Worm (Caenorhabditis elegans) whole organism, mixed stage, embryonic: ENCODE measurements around the gene hum-5.

ENCODE experiments used
- bed-3 ChIP-seq: fragments of 200-800 bp; sonication (Bioruptor generic); optimal IDR thresholded peaks from 3 replicates; lab custom pipeline; 2018; ENCODE audit warnings: mild to moderate bottlenecking, missing genetic modification characterization, moderate library complexity, missing compliant biosample characterization
- blmp-1 ChIP-seq: fragments of 150-350 bp; optimal IDR thresholded peaks from 2 replicates; lab custom pipeline; 2014; ENCODE audit warnings: missing biosample characterization, missing genetic modification characterization
- ceh-39 ChIP-seq: fragments of 150-350 bp; optimal IDR thresholded peaks from 2 replicates; lab custom pipeline; 2014; ENCODE audit warnings: missing biosample characterization, missing genetic modification characterization
- ceh-43 ChIP-seq: fragments of 200-800 bp; sonication (Bioruptor generic); optimal IDR thresholded peaks from 2 replicates; lab custom pipeline; 2018; ENCODE audit warnings: mild to moderate bottlenecking, missing genetic modification characterization, moderate library complexity, missing compliant biosample characterization
- ces-1 ChIP-seq: fragments of 150-350 bp; optimal IDR thresholded peaks from 2 replicates; lab custom pipeline; 2014; ENCODE audit warnings: missing biosample characterization, missing genetic modification reagents, missing genetic modification characterization
- cnd-1 ChIP-seq: fragments of 200-800 bp; sonication (Bioruptor generic); optimal IDR thresholded peaks from 2 replicates; lab custom pipeline; 2018; ENCODE audit warnings: mild to moderate bottlenecking, missing genetic modification characterization, missing compliant biosample characterization
- elt-1 ChIP-seq: sonication (generic microtip); optimal IDR thresholded peaks from 2 replicates; lab custom pipeline; 2017; ENCODE audit warnings: missing genetic modification characterization, mild to moderate bottlenecking, missing compliant biosample characterization, antibody characterized with exemption, moderate library complexity, borderline replicate concordance; ENCODE audit not compliant: insufficient read depth
- flh-1 ChIP-seq: fragments of 200-800 bp; sonication (Bioruptor generic); optimal IDR thresholded peaks from 2 replicates; lab custom pipeline; 2018; ENCODE audit warnings: mild to moderate bottlenecking, missing genetic modification characterization, moderate library complexity, missing compliant biosample characterization
- ham-2 ChIP-seq: fragments of 200-800 bp; sonication (Bioruptor generic); optimal IDR thresholded peaks from 2 replicates; lab custom pipeline; 2018; ENCODE audit warnings: mild to moderate bottlenecking, missing genetic modification characterization, missing compliant biosample characterization
- hlh-1 ChIP-seq: fragments of 150-350 bp; optimal IDR thresholded peaks from 2 replicates; lab custom pipeline; 2014; ENCODE audit warnings: missing biosample characterization, missing genetic modification reagents, missing genetic modification characterization
- lin-13 ChIP-seq: fragments of 150-350 bp; optimal IDR thresholded peaks from 2 replicates; lab custom pipeline; 2014; ENCODE audit warnings: missing biosample characterization, missing genetic modification characterization
- lin-32 ChIP-seq: fragments of 200-800 bp; sonication (Bioruptor generic); optimal IDR thresholded peaks from 2 replicates; lab custom pipeline; 2018; ENCODE audit warnings: mild to moderate bottlenecking, missing genetic modification characterization, missing compliant biosample characterization
- lsy-2 ChIP-seq: fragments of 150-350 bp; optimal IDR thresholded peaks from 2 replicates; lab custom pipeline; 2014; ENCODE audit warnings: missing biosample characterization, missing genetic modification characterization
- mep-1 ChIP-seq: fragments of 150-350 bp; optimal IDR thresholded peaks from 2 replicates; lab custom pipeline; 2017; ENCODE audit warnings: missing biosample characterization, missing genetic modification reagents, missing genetic modification characterization, inconsistent platforms
- mls-2 ChIP-seq: sonication (generic microtip); optimal IDR thresholded peaks from 2 replicates; lab custom pipeline; 2016; ENCODE audit warnings: mild to moderate bottlenecking, missing genetic modification characterization, moderate library complexity, missing compliant biosample characterization
- nhr-12 ChIP-seq: fragments of 150-350 bp; optimal IDR thresholded peaks from 2 replicates; lab custom pipeline; 2014; ENCODE audit warnings: missing biosample characterization, missing genetic modification characterization
- nhr-2 ChIP-seq: fragments of 150-350 bp; optimal IDR thresholded peaks from 2 replicates; lab custom pipeline; 2014; ENCODE audit warnings: missing biosample characterization, missing genetic modification characterization
- nhr-237 ChIP-seq: fragments of 150-350 bp; optimal IDR thresholded peaks from 2 replicates; lab custom pipeline; 2014; ENCODE audit warnings: missing biosample characterization, missing genetic modification characterization
- nhr-28 ChIP-seq: fragments of 150-350 bp; optimal IDR thresholded peaks from 2 replicates; lab custom pipeline; 2014; ENCODE audit warnings: missing biosample characterization, missing genetic modification characterization
- nhr-76 ChIP-seq: sonication (generic microtip); optimal IDR thresholded peaks from 2 replicates; lab custom pipeline; 2017; ENCODE audit warnings: missing biosample characterization, missing genetic modification characterization
- pha-4 ChIP-seq: fragments of 150-350 bp; optimal IDR thresholded peaks from 2 replicates; lab custom pipeline; 2018; ENCODE audit warnings: missing biosample characterization, missing genetic modification reagents, missing genetic modification characterization
- sem-2 ChIP-seq: fragments of 200-800 bp; sonication (Bioruptor generic); optimal IDR thresholded peaks from 2 replicates; lab custom pipeline; 2018; ENCODE audit warnings: mild to moderate bottlenecking, missing genetic modification characterization, missing compliant biosample characterization
- snpc-4 ChIP-seq: fragments of 150-350 bp; optimal IDR thresholded peaks from 2 replicates; lab custom pipeline; 2014; ENCODE audit warnings: missing biosample characterization, missing genetic modification characterization
- sptf-1 ChIP-seq: sonication (generic microtip); optimal IDR thresholded peaks from 2 replicates; lab custom pipeline; 2017; ENCODE audit warnings: mild to moderate bottlenecking, missing genetic modification characterization, moderate library complexity, missing compliant biosample characterization
- tbx-8 ChIP-seq: fragments of 200-800 bp; sonication (Bioruptor generic); optimal IDR thresholded peaks from 2 replicates; lab custom pipeline; 2018; ENCODE audit warnings: mild to moderate bottlenecking, missing genetic modification characterization, moderate library complexity, missing compliant biosample characterization
- unc-120 ChIP-seq: sonication (generic microtip); optimal IDR thresholded peaks from 2 replicates; lab custom pipeline; 2017; ENCODE audit warnings: missing genetic modification characterization, missing compliant biosample characterization; ENCODE audit not compliant: poor library complexity, severe bottlenecking
- unc-39 ChIP-seq: fragments of 150-350 bp; optimal IDR thresholded peaks from 2 replicates; lab custom pipeline; 2014; ENCODE audit warnings: missing biosample characterization, missing genetic modification characterization
- unc-62 ChIP-seq: fragments of 150-350 bp; optimal IDR thresholded peaks from 2 replicates; lab custom pipeline; 2014; ENCODE audit warnings: missing biosample characterization, missing genetic modification reagents, missing genetic modification characterization
- zip-8 ChIP-seq: fragments of 150-350 bp; optimal IDR thresholded peaks from 2 replicates; lab custom pipeline; 2014; ENCODE audit warnings: missing biosample characterization, missing genetic modification characterization
- ztf-11 ChIP-seq: fragments of 150-350 bp; optimal IDR thresholded peaks from 2 replicates; lab custom pipeline; 2014; ENCODE audit warnings: missing biosample characterization, missing genetic modification characterization

The hum-5 gene

DNA sequence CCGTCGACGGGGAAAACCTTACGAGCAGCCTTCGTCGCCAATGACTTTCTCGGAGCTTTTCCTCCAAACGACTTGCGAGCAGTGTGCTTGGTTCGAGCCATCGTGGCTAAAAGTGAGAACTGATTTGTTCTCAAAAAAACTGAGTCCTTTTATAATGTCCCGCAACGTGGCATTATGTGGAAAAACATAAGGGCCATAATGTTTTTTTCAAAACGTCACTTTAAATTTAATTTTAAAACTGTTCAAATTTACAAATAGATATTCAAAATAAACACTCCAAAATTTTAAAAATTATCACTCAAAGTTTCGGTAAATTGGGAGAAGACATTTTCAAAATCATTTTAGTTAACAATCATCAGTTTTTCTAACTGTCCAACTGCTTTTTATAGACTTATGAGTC lies 23.4 kb upstream of the hum-5 start, which contains the start of gene his-70:
TSS of gene his-70 (minus strand) at position 101 of the 400 bp plus-strand sequence.
- TF ChIP-seq nhr-12 (no peak), unc-62 (GFP tag; lab: Kevin White, UChicago) (no peak), sem-2 (GFP tag; lab: Kevin White, UChicago) (no peak), ces-1 (GFP tag; lab: Kevin White, UChicago) (no peak), tbx-8 (no peak), mls-2 (tag; lab: Kevin White, UChicago) (no peak), nhr-237 (tag; lab: Kevin White, UChicago) (no peak), zip-8 (tag; lab: Kevin White, UChicago) (no peak), sptf-1 (tag; lab: Kevin White, UChicago) (no peak), ceh-39 (tag; lab: Kevin White, UChicago) (no peak), nhr-2 (tag; lab: Kevin White, UChicago) (no peak), pha-4 (no peak), unc-120 (tag; lab: Kevin White, UChicago) (no peak), nhr-28 (tag; lab: Kevin White, UChicago) (no peak), ham-2 (GFP tag; lab: Kevin White, UChicago) (no peak), unc-39 (tag; lab: Kevin White, UChicago) (no peak), blmp-1 (tag; lab: Kevin White, UChicago) (no peak), snpc-4 (no peak), hlh-1 (tag; lab: Kevin White, UChicago) (no peak), bed-3 (GFP tag; lab: Kevin White, UChicago) (no peak)

DNA sequence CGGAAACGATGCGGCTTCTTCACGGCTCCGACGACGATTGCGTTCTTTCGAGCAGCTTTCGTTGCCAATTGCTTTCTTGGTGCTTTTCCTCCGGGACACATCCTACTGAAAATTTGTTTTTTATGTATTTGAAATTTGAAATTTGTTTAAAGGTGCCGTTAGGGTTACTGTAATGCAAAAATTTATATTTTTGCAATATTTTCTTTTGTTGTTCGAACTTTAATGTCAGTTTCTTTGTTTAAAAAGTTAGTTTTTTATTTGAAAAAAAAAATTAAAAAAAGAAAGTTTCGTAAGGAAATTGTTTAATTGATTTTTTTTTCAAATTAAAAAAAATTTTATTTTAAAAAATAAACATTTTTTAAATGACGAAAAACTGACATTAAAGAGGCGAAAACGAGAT lies 22.0 kb upstream of the hum-5 start, which contains the start of gene his-69:
TSS of gene his-69 (minus strand) at position 101 of the 400 bp plus-strand sequence.
- TF ChIP-seq lin-13 = no peak
- no peak for TF ChIP-seq hlh-1 (tag; lab: Kevin White, UChicago)
- TF ChIP-seq ztf-11 (tag; lab: Kevin White, UChicago) = no peak
- TF ChIP-seq snpc-4 = no peak
- no peak for TF ChIP-seq blmp-1 (tag; lab: Kevin White, UChicago)

DNA sequence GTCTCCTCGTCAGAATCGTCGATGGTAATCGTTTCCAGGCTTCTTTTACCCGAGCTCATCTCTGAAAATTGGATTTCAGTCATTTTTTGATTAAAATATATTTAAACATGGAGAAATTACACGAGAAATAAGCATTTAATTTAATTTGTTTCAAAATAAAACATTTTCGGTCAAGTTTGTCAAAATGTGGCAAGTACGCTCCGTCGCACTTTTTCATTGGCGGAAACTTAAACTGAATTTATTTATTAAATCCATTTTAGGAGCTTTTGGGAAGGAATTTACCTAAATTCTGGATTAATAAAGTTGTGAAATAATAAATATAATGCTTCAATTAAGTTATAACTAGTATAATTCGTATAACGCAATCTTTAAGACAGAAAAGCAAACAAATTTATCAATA lies 21.3 kb upstream of the hum-5 start, which contains the start of gene rcq-5:
TSS of gene rcq-5 (minus strand) at position 83 of the 400 bp plus-strand sequence.
- TF ChIP-seq nhr-2 (tag; lab: Kevin White, UChicago) (no peak), lsy-2 (peak; percentile 44), nhr-76 (tag; lab: Kevin White, UChicago) (no peak), nhr-237 (tag; lab: Kevin White, UChicago) (no peak), zip-8 (tag; lab: Kevin White, UChicago) (no peak), lin-32 (GFP tag; lab: Kevin White, UChicago) (no peak), mep-1 (tag; lab: Kevin White, UChicago) (peak; percentile 19), ces-1 (GFP tag; lab: Kevin White, UChicago) (peak; percentile 76)

DNA sequence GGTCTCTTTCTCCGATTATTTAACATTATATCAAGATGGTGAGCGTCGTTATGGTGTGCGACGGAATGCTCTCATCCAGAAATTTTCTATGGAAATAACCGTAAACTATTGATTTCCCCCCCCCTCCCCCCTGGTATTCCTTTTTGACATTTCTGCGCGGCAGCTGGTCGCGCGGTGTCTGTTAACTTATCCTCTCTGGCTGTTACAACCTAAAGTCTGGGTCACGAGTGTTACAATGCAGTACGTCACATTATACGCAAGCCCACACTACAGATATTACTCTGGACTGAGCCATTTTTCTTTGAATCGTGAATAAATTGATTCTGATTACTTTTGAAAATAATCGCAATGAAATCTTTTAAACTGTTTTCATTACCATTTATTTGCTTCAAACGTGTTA lies 12.5 kb upstream of the hum-5 start:
- no peak for TF ChIP-seq flh-1 (GFP tag; lab: Kevin White, UChicago)
- TF ChIP-seq hlh-1 (tag; lab: Kevin White, UChicago) = peak; percentile 96

DNA sequence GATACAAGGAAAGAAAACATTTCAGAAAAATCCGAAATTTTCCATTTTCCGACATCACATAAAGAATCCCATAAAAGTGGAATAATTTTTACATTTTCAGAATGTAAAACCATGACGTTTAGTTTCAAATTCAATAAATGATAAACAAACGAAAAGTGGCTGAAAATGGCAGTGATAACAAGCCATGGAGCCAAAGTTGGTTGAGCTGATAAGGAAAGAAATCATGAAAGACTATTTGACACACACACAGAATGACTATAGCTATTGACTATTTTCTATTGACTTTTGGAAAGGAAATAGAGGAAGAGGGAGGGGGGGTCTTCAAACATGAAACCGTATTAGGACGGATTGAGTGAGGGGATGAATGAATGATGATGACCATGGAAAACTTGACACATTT lies 3.1 kb upstream of the hum-5 start:
- TF ChIP-seq elt-1 (tag; lab: Kevin White, UChicago) (no peak), bed-3 (GFP tag; lab: Kevin White, UChicago) (no peak), ham-2 (GFP tag; lab: Kevin White, UChicago) (no peak), ceh-39 (tag; lab: Kevin White, UChicago) (no peak), cnd-1 (tag; lab: Kevin White, UChicago) (no peak), sptf-1 (tag; lab: Kevin White, UChicago) (no peak), flh-1 (GFP tag; lab: Kevin White, UChicago) (no peak), mep-1 (tag; lab: Kevin White, UChicago) (no peak), lsy-2 (no peak), ceh-43 (GFP tag; lab: Kevin White, UChicago) (no peak)
